Worm (Caenorhabditis elegans): ENCODE measurements around the gene C25F9.14.

The C25F9.14 gene

DNA sequence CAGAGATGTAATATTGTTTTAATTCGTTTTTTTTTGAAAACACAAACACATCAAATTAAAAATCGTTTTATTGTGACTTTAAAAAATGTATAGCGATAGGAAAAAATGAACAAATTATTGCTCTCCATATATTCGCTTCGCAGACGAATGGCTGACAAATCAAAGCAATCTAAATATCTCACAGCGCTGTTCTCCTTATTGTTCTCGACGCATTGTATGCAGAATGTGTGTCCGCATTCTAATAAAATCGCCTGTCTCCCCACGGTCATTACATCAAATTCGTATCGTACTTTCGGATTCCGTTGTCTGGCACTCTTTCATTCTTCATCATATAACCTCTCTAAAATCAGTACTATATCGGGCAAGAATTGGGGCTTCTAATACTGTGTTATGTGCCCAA lies 41.6 kb downstream of the C25F9.14 start, which contains the start of gene Y43F8B.9:
Gene Y43F8B.9, plus strand, starts transcription at position 301 of the 400 bp plus-strand sequence.
- TF ChIP-seq nhr-6 (tag; optimal IDR thresholded peaks at IDR 0.05): no peak
- TF ChIP-seq mdt-29 (GFP tag; IDR thresholded peaks at IDR 0.05): no peak

DNA sequence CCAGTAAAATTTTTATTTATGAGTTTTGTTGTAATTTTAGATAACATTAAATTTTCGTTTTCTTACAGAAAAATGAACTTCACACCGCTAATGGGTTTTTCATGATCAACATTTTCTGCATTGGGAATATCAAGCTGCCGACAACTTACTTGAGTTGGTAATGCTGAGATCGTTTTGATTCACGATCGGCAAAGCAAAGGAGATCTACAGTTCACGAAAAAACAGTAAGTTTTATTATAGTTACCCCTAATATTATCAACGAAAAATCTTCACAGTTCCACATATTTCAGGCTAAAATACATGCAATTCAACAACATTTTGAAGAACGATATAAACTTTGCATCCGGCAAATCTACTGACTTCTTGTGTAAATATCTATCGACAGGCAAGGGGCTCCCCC lies 46.3 kb downstream of the C25F9.14 start, which contains the start of gene Y43F8B.22:
Gene Y43F8B.22, plus strand, starts transcription at position 301 of the 400 bp plus-strand sequence.
- no peak for TF ChIP-seq arid-1 (GFP tag; conservative IDR thresholded peaks at IDR 0.05)
- TF ChIP-seq dve-1 (tag; optimal IDR thresholded peaks at IDR 0.05; ENCODE audit: insufficient read depth): no peak
- no peak for TF ChIP-seq jun-1 (tag; optimal IDR thresholded peaks at IDR 0.05)
- peak; percentile 68 for TF ChIP-seq aha-1 (tag)

DNA sequence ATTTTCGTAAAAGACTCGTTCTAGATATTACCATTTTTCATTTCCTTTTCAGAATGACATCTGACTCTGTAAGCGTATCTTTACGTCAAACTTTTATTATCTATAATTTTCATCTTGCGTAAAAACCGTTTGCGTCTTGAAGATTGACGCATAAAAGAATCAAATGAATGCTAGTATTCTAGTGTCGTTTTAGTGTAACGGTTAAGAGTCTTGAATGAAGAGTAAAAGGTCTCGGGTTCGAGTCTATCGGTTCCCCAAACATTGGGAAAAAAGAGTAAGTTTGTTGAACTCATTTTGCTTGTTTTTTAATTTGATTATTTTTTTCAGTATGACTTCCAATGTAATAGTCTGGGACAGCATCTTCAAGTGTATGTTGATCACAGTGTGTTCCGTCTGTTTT lies 48.2 kb downstream of the C25F9.14 start, which contains the start of gene Y43F8B.17:
Gene Y43F8B.17, plus strand, starts transcription at position 215 of the 400 bp plus-strand sequence.
- TF ChIP-seq ceh-82 (tag; optimal IDR thresholded peaks at IDR 0.05) (no peak), lir-3 (tag; optimal IDR thresholded peaks at IDR 0.05) (no peak), hmg-1.1 (GFP tag; IDR thresholded peaks at IDR 0.05) (no peak), spr-1 (tag; optimal IDR thresholded peaks at IDR 0.05) (no peak)

DNA sequence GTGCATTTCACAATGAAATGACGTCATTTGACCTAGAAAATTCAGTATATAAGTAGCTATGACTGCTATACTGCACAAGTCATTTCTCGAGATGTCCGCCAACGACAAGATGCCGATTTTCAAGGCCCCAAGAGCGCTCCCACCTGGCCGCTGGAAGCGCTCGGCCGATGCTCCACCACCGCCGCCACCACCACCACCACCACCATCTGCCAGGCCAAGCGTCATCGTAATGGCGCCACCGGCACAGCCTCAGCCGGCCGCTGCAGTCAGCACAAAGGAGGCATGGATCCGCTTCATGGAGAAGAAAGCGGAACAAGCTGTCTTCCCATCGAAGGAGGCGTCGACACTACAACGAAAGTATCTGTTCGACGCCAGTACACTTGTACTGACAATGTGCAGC lies 49.0 kb downstream of the C25F9.14 start, which contains the start of gene Y43F8B.28:
Gene Y43F8B.28, plus strand, starts transcription at position 59 of the 400 bp plus-strand sequence.
- TF ChIP-seq F37D6.2 (tag; optimal IDR thresholded peaks at IDR 0.05) (no peak), set-16 (GFP tag; IDR thresholded peaks at IDR 0.05) (peak; percentile 95), unc-39 (tag; optimal IDR thresholded peaks at IDR 0.05) (no peak), daf-12 (tag; optimal IDR thresholded peaks at IDR 0.05) (no peak), sdz-12 (GFP tag; optimal IDR thresholded peaks at IDR 0.05) (no peak), tag-97 (GFP tag; IDR thresholded peaks at IDR 0.05) (no peak)

DNA sequence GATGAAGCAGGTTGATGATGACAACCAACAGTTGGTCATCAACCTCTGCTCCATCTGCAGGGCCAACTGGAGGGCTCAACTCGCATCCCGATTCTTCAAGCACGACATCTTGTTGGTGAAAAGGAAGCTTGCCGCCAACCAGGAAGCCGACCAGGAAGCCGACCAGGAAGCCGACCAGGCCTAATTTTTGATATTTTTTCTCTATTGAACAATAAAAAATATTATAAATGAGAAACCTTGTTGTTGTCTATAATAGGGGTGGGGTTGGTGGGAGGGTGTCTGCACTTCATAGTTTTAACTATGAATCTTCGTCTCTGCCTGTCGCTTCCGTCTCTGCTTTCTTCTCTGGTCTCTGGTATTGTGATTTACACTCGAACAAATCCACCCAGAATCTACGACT lies 49.4 kb downstream of the C25F9.14 start, which contains the start of gene Y43F8B.18:
Gene Y43F8B.18, plus strand, starts transcription at position 301 of the 400 bp plus-strand sequence.
- TF ChIP-seq unc-62 (GFP tag; optimal IDR thresholded peaks at IDR 0.05 in 1 of 2) (no peak), unc-62 (tag; optimal IDR thresholded peaks at IDR 0.05) (no peak), hlh-30 (tag; optimal IDR thresholded peaks at IDR 0.05; ENCODE audit: insufficient read depth) (no peak), ztf-11 (tag; optimal IDR thresholded peaks at IDR 0.05) (no peak), ZK546.5 (tag; optimal IDR thresholded peaks at IDR 0.05) (no peak), Y75B8A.6 (GFP tag; IDR thresholded peaks at IDR 0.05) (no peak), rbr-2 (tag; optimal IDR thresholded peaks at IDR 0.05) (no peak), lin-29 (GFP tag; IDR thresholded peaks at IDR 0.05) (no peak), nhr-10 (tag; optimal IDR thresholded peaks at IDR 0.05) (no peak), lir-3 (tag; optimal IDR thresholded peaks at IDR 0.05) (no peak), unc-130 (GFP tag; optimal IDR thresholded peaks at IDR 0.05) (no peak), lin-38 (GFP tag; IDR thresholded peaks at IDR 0.05) (no peak), F49E8.2 (tag; optimal IDR thresholded peaks at IDR 0.05; ENCODE audit: borderline replicate concordance) (no peak), dve-1 (tag; optimal IDR thresholded peaks at IDR 0.05; ENCODE audit: insufficient read depth) (no peak)
